Worm (Caenorhabditis elegans): ENCODE results near the gene T19C3.2.

T19C3.2 gene

DNA sequence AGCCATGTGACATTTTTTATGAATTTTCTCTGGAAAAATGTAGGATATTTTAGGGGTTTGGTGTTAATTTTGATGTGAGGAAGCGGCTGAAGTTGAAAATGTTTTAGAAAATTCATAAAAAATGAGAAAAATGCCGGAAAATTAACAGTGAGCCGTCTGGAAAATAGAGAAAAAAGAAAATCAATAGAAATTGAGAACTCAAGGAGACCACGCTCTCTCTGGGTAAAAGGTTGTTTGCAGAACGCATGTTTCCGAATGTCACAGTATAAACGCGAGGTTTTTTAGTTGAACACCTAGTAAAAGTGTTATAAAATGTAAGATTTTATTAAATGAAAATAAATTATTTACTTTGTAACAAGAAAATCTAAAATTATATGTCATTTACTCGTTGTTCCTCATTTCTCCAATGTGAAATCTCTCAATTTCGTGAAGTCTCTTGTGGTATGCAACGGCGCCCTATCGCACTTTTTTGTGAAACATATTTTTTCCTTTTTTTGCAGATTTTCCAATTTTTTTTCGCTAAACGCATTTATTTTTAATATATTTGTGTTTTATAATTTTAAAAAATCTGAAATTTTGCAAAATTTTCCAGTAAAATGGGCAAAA lies 22.9 kb upstream of the T19C3.2 start, which contains the start of the genes tag-266 and tag-267 (continued):
- no peak for TF ChIP-seq hlh-12 (tag; optimal IDR thresholded peaks at IDR 0.05)
- no peak for TF ChIP-seq pha-4 (tag; optimal IDR thresholded peaks at IDR 0.05)
- TF ChIP-seq madf-6 (GFP tag; IDR thresholded peaks at IDR 0.05), result no peak
- no peak for TF ChIP-seq akir-1 (GFP tag; optimal IDR thresholded peaks at IDR 0.05)
- peak; percentile 41; the same call in 1 of the 2 replicates for TF ChIP-seq cebp-1 (GFP tag; IDR thresholded peaks at IDR 0.05)
- TF ChIP-seq cebp-1 (tag; optimal IDR thresholded peaks at IDR 0.05), result peak; percentile 62
- no peak for TF ChIP-seq sdz-38 (tag; optimal IDR thresholded peaks at IDR 0.05)
- TF ChIP-seq F57A8.1 (GFP tag; optimal IDR thresholded peaks at IDR 0.05), result no peak
- TF ChIP-seq dpff-1 (tag; optimal IDR thresholded peaks at IDR 0.05), result no peak
- TF ChIP-seq Y53F4B.3 (GFP tag; IDR thresholded peaks at IDR 0.05), result no peak
- TF ChIP-seq F33H1.4 (GFP tag; IDR thresholded peaks at IDR 0.05), result no peak
- peak in 1 of 2 experiments; percentile 25 for TF ChIP-seq let-607 (tag; optimal IDR thresholded peaks at IDR 0.05)
- TF ChIP-seq ceh-91 (GFP tag; IDR thresholded peaks at IDR 0.05), result no peak
- no peak for TF ChIP-seq F22D6.2 (tag; optimal IDR thresholded peaks at IDR 0.05)
- TF ChIP-seq mes-4 (tag; optimal IDR thresholded peaks at IDR 0.05), result no peak
- TF ChIP-seq ztf-26 (tag; optimal IDR thresholded peaks at IDR 0.05), result no peak
- no peak for TF ChIP-seq hmg-20 (GFP tag; IDR thresholded peaks at IDR 0.05)
- TF ChIP-seq repo-1 (tag; optimal IDR thresholded peaks at IDR 0.05), result no peak
- no peak for TF ChIP-seq lin-26 (GFP tag; IDR thresholded peaks at IDR 0.05)
- no peak for TF ChIP-seq Y56A3A.18 (GFP tag; IDR thresholded peaks at IDR 0.05)
- TF ChIP-seq pbrm-1 (GFP tag; IDR thresholded peaks at IDR 0.05), result no peak
- TF ChIP-seq C06A6.2 (GFP tag; conservative IDR thresholded peaks at IDR 0.05), result no peak
- peak; percentile 45 for TF ChIP-seq tbp1 (GFP tag; optimal IDR thresholded peaks at IDR 0.05)
- TF ChIP-seq madf-8 (GFP tag; conservative IDR thresholded peaks at IDR 0.05), result no peak
- no peak for TF ChIP-seq lir-1 (GFP tag; conservative IDR thresholded peaks at IDR 0.05)
- TF ChIP-seq bed-1 (GFP tag; IDR thresholded peaks at IDR 0.05), result no peak
- peak; percentile 97 for TF ChIP-seq ceh-100 (GFP tag; IDR thresholded peaks at IDR 0.05)
- TF ChIP-seq fkh-3 (tag; optimal IDR thresholded peaks at IDR 0.05), result no peak
- no peak for TF ChIP-seq egl-44 (GFP tag; IDR thresholded peaks at IDR 0.05)
- TF ChIP-seq xnd-1 (tag; optimal IDR thresholded peaks at IDR 0.05), result no peak
- TF ChIP-seq F10E7.11 (tag; optimal IDR thresholded peaks at IDR 0.05), result no peak
- no peak for TF ChIP-seq B0035.1 (tag; optimal IDR thresholded peaks at IDR 0.05)
- TF ChIP-seq ccch-3 (GFP tag; optimal IDR thresholded peaks at IDR 0.05), result peak; percentile 51
- TF ChIP-seq nfya-2 (GFP tag; IDR thresholded peaks at IDR 0.05), result no peak
- TF ChIP-seq ceh-58 (GFP tag; IDR thresholded peaks at IDR 0.05), result no peak
- no peak for TF ChIP-seq cebp-2 (GFP tag; IDR thresholded peaks at IDR 0.05)
- TF ChIP-seq nhr-90 (tag; optimal IDR thresholded peaks at IDR 0.05), result no peak
- no peak for TF ChIP-seq mxl-1 (tag; optimal IDR thresholded peaks at IDR 0.05)
- TF ChIP-seq die-1 (tag; optimal IDR thresholded peaks at IDR 0.05), result peak; percentile 9
- no peak for TF ChIP-seq F23B12.7 (tag; optimal IDR thresholded peaks at IDR 0.05; ENCODE audit: insufficient read depth)
- TF ChIP-seq let-526 (GFP tag; IDR thresholded peaks at IDR 0.05), result no peak
- no peak for TF ChIP-seq tbx-9 (tag; optimal IDR thresholded peaks at IDR 0.05; ENCODE audit: borderline replicate concordance)
- TF ChIP-seq somi-1 (GFP tag; optimal IDR thresholded peaks at IDR 0.05), result no peak
- TF ChIP-seq F55B11.4 (tag; optimal IDR thresholded peaks at IDR 0.05; ENCODE audit: borderline replicate concordance, insufficient read depth), result no peak
- no peak for TF ChIP-seq T07F8.4 (tag; optimal IDR thresholded peaks at IDR 0.05)
- peak; percentile 76 for TF ChIP-seq ztf-18 (tag; optimal IDR thresholded peaks at IDR 0.05)
- TF ChIP-seq bed-2 (GFP tag; IDR thresholded peaks at IDR 0.05), result 0 out of 2 replicates have a peak, but pooled peaks have one; percentile 17
- TF ChIP-seq Y79H2A.3 (GFP tag; conservative IDR thresholded peaks at IDR 0.05), result no peak
- TF ChIP-seq nfyb-1 (GFP tag; IDR thresholded peaks at IDR 0.05), result no peak
